Worm (Caenorhabditis elegans): Measurements from ENCODE around the gene C14C10.1.

- TF ChIP-seq unc-39 (tag; optimal IDR thresholded peaks at IDR 0.05) = no peak
- no peak for TF ChIP-seq duxl-1 (tag; optimal IDR thresholded peaks at IDR 0.05; ENCODE audit: poor library complexity)
Observed at ce11 chrV:12637764-12638502, 49.8 kb downstream of the C14C10.1 start.

Data from whole organism, L4 larva.